Worm (Caenorhabditis elegans) whole organism, mixed stage, embryonic: ENCODE results near the gene str-90.

ENCODE experiments used
- blmp-1 ChIP-seq: fragments of 150-350 bp; optimal IDR thresholded peaks from 2 replicates; lab custom pipeline; 2014; ENCODE audit warnings: missing biosample characterization, missing genetic modification characterization
- elt-3 ChIP-seq: fragments of 150-350 bp; optimal IDR thresholded peaks from 2 replicates; lab custom pipeline; 2014; ENCODE audit warnings: missing biosample characterization, missing genetic modification characterization
- flh-1 ChIP-seq: fragments of 200-800 bp; sonication (Bioruptor generic); optimal IDR thresholded peaks from 2 replicates; lab custom pipeline; 2018; ENCODE audit warnings: mild to moderate bottlenecking, missing genetic modification characterization, moderate library complexity, missing compliant biosample characterization
- lin-13 ChIP-seq: fragments of 150-350 bp; optimal IDR thresholded peaks from 2 replicates; lab custom pipeline; 2014; ENCODE audit warnings: missing biosample characterization, missing genetic modification characterization
- tbx-8 ChIP-seq: fragments of 200-800 bp; sonication (Bioruptor generic); optimal IDR thresholded peaks from 2 replicates; lab custom pipeline; 2018; ENCODE audit warnings: mild to moderate bottlenecking, missing genetic modification characterization, moderate library complexity, missing compliant biosample characterization
- ztf-11 ChIP-seq: fragments of 150-350 bp; optimal IDR thresholded peaks from 2 replicates; lab custom pipeline; 2014; ENCODE audit warnings: missing biosample characterization, missing genetic modification characterization

- TF ChIP-seq elt-3 (tag; lab: Kevin White, UChicago) (no peak), lin-13 (no peak), tbx-8 (GFP tag; lab: Kevin White, UChicago) (no peak), ztf-11 (tag; lab: Kevin White, UChicago) (no peak), blmp-1 (tag; lab: Kevin White, UChicago) (no peak), flh-1 (GFP tag; lab: Kevin White, UChicago) (no peak)
Observed at ce11 chrV:8092385-8092784, 10.7 kb upstream of the str-90 start, which contains the start of gene str-129.
